ENCODE assay signal across 4 fruit fly cellular contexts in genomic region chr3R:30833078-30833477, dm6.
TF ChIP-seq lines count a peak whose summit lies in the region.

No protein-coding gene starts in this region.

- TF ChIP-seq CTCF in whole organism, embryonic (GFP tag; optimal IDR thresholded peaks at IDR 0.05; lab: Kevin White, UChicago): no peak

TF ChIP-seq in whole organism, embryonic, 481 proteins besides CTCF, POLR2A, EP300 and RAD21 (continues in another document):
- TF ChIP-seq CG9876 (GFP tag; optimal IDR thresholded peaks at IDR 0.05; lab: Kevin White, UChicago): no peak
- peak; percentile 38 for TF ChIP-seq sens (GFP tag; lab: Kevin White, UChicago)
- TF ChIP-seq CG1792 (GFP tag; optimal IDR thresholded peaks at IDR 0.05; lab: Kevin White, UChicago): no peak
- TF ChIP-seq tx (GFP tag; optimal IDR thresholded peaks at IDR 0.05; lab: Kevin White, UChicago): no peak
- TF ChIP-seq Antp (GFP tag; optimal IDR thresholded peaks at IDR 0.05; lab: Kevin White, UChicago): no peak
- no peak for TF ChIP-seq Bteb2 (GFP tag; optimal IDR thresholded peaks at IDR 0.05; lab: Kevin White, UChicago)
- no peak for TF ChIP-seq Side (GFP tag; optimal IDR thresholded peaks at IDR 0.05; lab: Kevin White, UChicago)
- no peak for TF ChIP-seq E2f1 (GFP tag; IDR thresholded peaks at IDR 0.05; lab: Robert Waterston, UW)
- TF ChIP-seq CG6175 (GFP tag; IDR thresholded peaks at IDR 0.05; lab: Robert Waterston, UW): no peak
- peak; percentile 66 for TF ChIP-seq Drgx (GFP tag; IDR thresholded peaks at IDR 0.05; lab: Robert Waterston, UW)
- no peak for TF ChIP-seq dm (GFP tag; optimal IDR thresholded peaks at IDR 0.05; lab: Kevin White, UChicago)
- no peak for TF ChIP-seq CG8290 (GFP tag; optimal IDR thresholded peaks at IDR 0.05; lab: Kevin White, UChicago)
- no peak for TF ChIP-seq CG8290 (tag; optimal IDR thresholded peaks at IDR 0.05; lab: Kevin White, UChicago)
- no peak for TF ChIP-seq ash1 (GFP tag; optimal IDR thresholded peaks at IDR 0.05; lab: Kevin White, UChicago)
- no peak for TF ChIP-seq CG9609 (GFP tag; optimal IDR thresholded peaks at IDR 0.05; lab: Kevin White, UChicago)
- TF ChIP-seq CG32772 (GFP tag; IDR thresholded peaks at IDR 0.05; lab: Robert Waterston, UW): no peak
- no peak for TF ChIP-seq CG12391 (tag; optimal IDR thresholded peaks at IDR 0.05; lab: Kevin White, UChicago)
- no peak for TF ChIP-seq lab (GFP tag; optimal IDR thresholded peaks at IDR 0.05; lab: Kevin White, UChicago)
- no peak for TF ChIP-seq CG2120 (GFP tag; optimal IDR thresholded peaks at IDR 0.05; lab: Kevin White, UChicago)
- no peak for TF ChIP-seq CG3281 (GFP tag; optimal IDR thresholded peaks at IDR 0.05; lab: Kevin White, UChicago)
- no peak for TF ChIP-seq Max (GFP tag; optimal IDR thresholded peaks at IDR 0.05; lab: Kevin White, UChicago)
- TF ChIP-seq ranshi (GFP tag; IDR thresholded peaks at IDR 0.05; lab: Robert Waterston, UW): 0 out of 2 replicates have a peak, but pooled peaks have one; percentile 10
- TF ChIP-seq Awh (GFP tag; IDR thresholded peaks at IDR 0.05; lab: Robert Waterston, UW): no peak
- no peak for TF ChIP-seq Atf6 (GFP tag; IDR thresholded peaks at IDR 0.05; lab: Robert Waterston, UW)

TF ChIP-seq in whole organism, prepupa, 60 proteins besides CTCF, POLR2A, EP300 and RAD21 (continues in another document):
- TF ChIP-seq CG8119 (GFP tag; IDR thresholded peaks at IDR 0.05; lab: Robert Waterston, UW) (peak; percentile 58; the same call in 2 of the 3 replicates), CG6276 (GFP tag; optimal IDR thresholded peaks at IDR 0.05; lab: Kevin White, UChicago) (peak; percentile 55), Eip78C (GFP tag; lab: Kevin White, UChicago) (peak; percentile 68), CG6163 (GFP tag; IDR thresholded peaks at IDR 0.05; lab: Robert Waterston, UW) (peak; percentile 74), topi (GFP tag; optimal IDR thresholded peaks at IDR 0.05; lab: Kevin White, UChicago) (peak; percentile 17), salr (GFP tag; optimal IDR thresholded peaks at IDR 0.05; lab: Kevin White, UChicago) (peak in 1 of 2 experiments; percentile 53), CG3032 (tag; optimal IDR thresholded peaks at IDR 0.05; lab: Kevin White, UChicago) (peak; percentile 30), net (GFP tag; optimal IDR thresholded peaks at IDR 0.05; lab: Kevin White, UChicago) (peak; percentile 42), CG15336 (GFP tag; IDR thresholded peaks at IDR 0.05; lab: Robert Waterston, UW) (peak; percentile 79), dac (GFP tag; optimal IDR thresholded peaks at IDR 0.05; lab: Kevin White, UChicago) (no peak), Met (GFP tag; optimal IDR thresholded peaks at IDR 0.05; lab: Kevin White, UChicago) (peak; percentile 26), Hr39 (GFP tag; optimal IDR thresholded peaks at IDR 0.05; lab: Kevin White, UChicago) (no peak), CG34406 (GFP tag; optimal IDR thresholded peaks at IDR 0.05; lab: Kevin White, UChicago) (no peak), CG3919 (GFP tag; optimal IDR thresholded peaks at IDR 0.05; lab: Kevin White, UChicago) (peak; percentile 42), esn (GFP tag; optimal IDR thresholded peaks at IDR 0.05; lab: Kevin White, UChicago) (peak; percentile 36), CG8319 (GFP tag; optimal IDR thresholded peaks at IDR 0.05; lab: Kevin White, UChicago) (no peak), CG11902 (GFP tag; optimal IDR thresholded peaks at IDR 0.05; lab: Kevin White, UChicago) (no peak), Hr4 (GFP tag; optimal IDR thresholded peaks at IDR 0.05; lab: Kevin White, UChicago) (peak; percentile 5), CG11294 (GFP tag; IDR thresholded peaks at IDR 0.05; lab: Robert Waterston, UW) (peak; percentile 36; the same call in 1 of the 2 replicates), CG1621 (tag; optimal IDR thresholded peaks at IDR 0.05; lab: Kevin White, UChicago) (no peak), fd59A (GFP tag; optimal IDR thresholded peaks at IDR 0.05; lab: Kevin White, UChicago) (no peak), CG7368 (GFP tag; optimal IDR thresholded peaks at IDR 0.05; lab: Kevin White, UChicago) (no peak), Lpt (GFP tag; optimal IDR thresholded peaks at IDR 0.05; lab: Kevin White, UChicago) (peak; percentile 23), Ets96B (tag; optimal IDR thresholded peaks at IDR 0.05; lab: Kevin White, UChicago) (peak; percentile 14)

TF ChIP-seq in whole organism, pupa, 21 proteins besides CTCF, POLR2A, EP300 and RAD21:
- TF ChIP-seq CG9948 (tag; optimal IDR thresholded peaks at IDR 0.05; lab: Kevin White, UChicago) (peak; percentile 53), Snoo (tag; optimal IDR thresholded peaks at IDR 0.05; lab: Kevin White, UChicago) (no peak), Pif1B (GFP tag; optimal IDR thresholded peaks at IDR 0.05; lab: Kevin White, UChicago) (peak; percentile 25), CG12605 (GFP tag; IDR thresholded peaks at IDR 0.05; lab: Robert Waterston, UW) (peak; percentile 17; the same call in 1 of the 2 replicates), CG17806 (tag; optimal IDR thresholded peaks at IDR 0.05; lab: Kevin White, UChicago) (peak; percentile 43), CG32121 (GFP tag; IDR thresholded peaks at IDR 0.05; lab: Robert Waterston, UW) (peak; percentile 51), CG14655 (GFP tag; optimal IDR thresholded peaks at IDR 0.05; lab: Kevin White, UChicago) (peak; percentile 71), fd96Ca (GFP tag; IDR thresholded peaks at IDR 0.05; lab: Robert Waterston, UW) (0 out of 3 replicates have a peak, but pooled peaks have one; percentile 25), D1 (tag; optimal IDR thresholded peaks at IDR 0.05; lab: Kevin White, UChicago) (no peak), CG8159 (tag; optimal IDR thresholded peaks at IDR 0.05; lab: Kevin White, UChicago) (peak; percentile 26), gl (tag; optimal IDR thresholded peaks at IDR 0.05; lab: Kevin White, UChicago) (no peak), CG4496 (GFP tag; IDR thresholded peaks at IDR 0.05; lab: Robert Waterston, UW) (peak; percentile 73), CG13204 (GFP tag; optimal IDR thresholded peaks at IDR 0.05; lab: Kevin White, UChicago) (no peak), CG34367 (tag; optimal IDR thresholded peaks at IDR 0.05; lab: Kevin White, UChicago) (peak; percentile 18), CG10348 (GFP tag; IDR thresholded peaks at IDR 0.05; lab: Robert Waterston, UW) (no peak), CG8301 (tag; optimal IDR thresholded peaks at IDR 0.05; lab: Kevin White, UChicago) (peak; percentile 73), EcR (GFP tag; optimal IDR thresholded peaks at IDR 0.05; lab: Kevin White, UChicago) (peak; percentile 52), Ets98B (GFP tag; IDR thresholded peaks at IDR 0.05; lab: Robert Waterston, UW) (peak; percentile 35; the same call in 1 of the 2 replicates), Pif1A (GFP tag; optimal IDR thresholded peaks at IDR 0.05; lab: Kevin White, UChicago) (peak; percentile 26), rn (GFP tag; IDR thresholded peaks at IDR 0.05; lab: Robert Waterston, UW) (no peak), CG15710 (tag; optimal IDR thresholded peaks at IDR 0.05; lab: Kevin White, UChicago) (peak; percentile 20)
TF ChIP-seq in whole organism, pupa: peak in this region for 15.

TF ChIP-seq in whole organism, wandering third instar larva, 38 proteins besides CTCF, POLR2A, EP300 and RAD21:
- TF ChIP-seq CG32264 (GFP tag; optimal IDR thresholded peaks at IDR 0.05; lab: Kevin White, UChicago) (no peak), Dif (GFP tag; optimal IDR thresholded peaks at IDR 0.05; lab: Kevin White, UChicago; ENCODE audit: partially characterized antibody) (no peak), h (GFP tag; optimal IDR thresholded peaks at IDR 0.05; lab: Kevin White, UChicago) (peak; percentile 50), psq (GFP tag; optimal IDR thresholded peaks at IDR 0.05; lab: Kevin White, UChicago) (peak; percentile 39), brk (GFP tag; optimal IDR thresholded peaks at IDR 0.05; lab: Kevin White, UChicago) (peak; percentile 17), GATAd (GFP tag; optimal IDR thresholded peaks at IDR 0.05; lab: Kevin White, UChicago) (no peak), Abd-B (GFP tag; optimal IDR thresholded peaks at IDR 0.05; lab: Kevin White, UChicago) (no peak), sage (GFP tag; optimal IDR thresholded peaks at IDR 0.05; lab: Kevin White, UChicago) (no peak), ey (GFP tag; optimal IDR thresholded peaks at IDR 0.05; lab: Kevin White, UChicago) (peak; percentile 4), tai (GFP tag; optimal IDR thresholded peaks at IDR 0.05; lab: Kevin White, UChicago) (no peak), lola (GFP tag; optimal IDR thresholded peaks at IDR 0.05; lab: Kevin White, UChicago) (no peak), foxo (GFP tag; optimal IDR thresholded peaks at IDR 0.05; lab: Kevin White, UChicago) (peak in 1 of 2 experiments; percentile 66), Hnf4 (GFP tag; optimal IDR thresholded peaks at IDR 0.05; lab: Kevin White, UChicago) (peak; percentile 40), dsf (GFP tag; optimal IDR thresholded peaks at IDR 0.05; lab: Kevin White, UChicago; ENCODE audit: borderline replicate concordance) (no peak), Hr78 (GFP tag; optimal IDR thresholded peaks at IDR 0.05; lab: Kevin White, UChicago) (no peak), rgr (GFP tag; optimal IDR thresholded peaks at IDR 0.05; lab: Kevin White, UChicago) (peak; percentile 59), dl (GFP tag; optimal IDR thresholded peaks at IDR 0.05; lab: Kevin White, UChicago; ENCODE audit: insufficient read depth in 1 of 2, partially characterized antibody in 2 of 2) (no peak), Myc (optimal IDR thresholded peaks at IDR 0.05; lab: Kevin White, UChicago) (no peak), Sp1 (GFP tag; optimal IDR thresholded peaks at IDR 0.05; lab: Kevin White, UChicago) (peak; percentile 16), fru (GFP tag; optimal IDR thresholded peaks at IDR 0.05; lab: Kevin White, UChicago) (peak; percentile 19), Hr83 (GFP tag; optimal IDR thresholded peaks at IDR 0.05; lab: Kevin White, UChicago; ENCODE audit: poor library complexity, severe bottlenecking) (no peak), Rel (GFP tag; optimal IDR thresholded peaks at IDR 0.05; lab: Kevin White, UChicago) (no peak), Rel (tag; optimal IDR thresholded peaks at IDR 0.05; lab: Kevin White, UChicago) (no peak), OdsH (GFP tag; optimal IDR thresholded peaks at IDR 0.05; lab: Kevin White, UChicago) (peak; percentile 46), Jra (GFP tag; optimal IDR thresholded peaks at IDR 0.05; lab: Kevin White, UChicago) (no peak), CrebA (GFP tag; optimal IDR thresholded peaks at IDR 0.05; lab: Kevin White, UChicago; ENCODE audit: borderline replicate concordance) (no peak), usp (GFP tag; optimal IDR thresholded peaks at IDR 0.05; lab: Kevin White, UChicago) (no peak)

Comparison
In these comparisons a context has a peak if more than half of its experiments do, and no peak if none do; other contexts are left out.
1. Of the 7 proteins assayed by ChIP-seq in both whole organism, embryonic and whole organism, prepupa: peak only in whole organism, embryonic: none; only in whole organism, prepupa: Gug, Lpt and Sox102F; in both: none; in neither: 4.